Worm (Caenorhabditis elegans): ENCODE data around the gene ZC404.16.

ZC404.16 gene

DNA sequence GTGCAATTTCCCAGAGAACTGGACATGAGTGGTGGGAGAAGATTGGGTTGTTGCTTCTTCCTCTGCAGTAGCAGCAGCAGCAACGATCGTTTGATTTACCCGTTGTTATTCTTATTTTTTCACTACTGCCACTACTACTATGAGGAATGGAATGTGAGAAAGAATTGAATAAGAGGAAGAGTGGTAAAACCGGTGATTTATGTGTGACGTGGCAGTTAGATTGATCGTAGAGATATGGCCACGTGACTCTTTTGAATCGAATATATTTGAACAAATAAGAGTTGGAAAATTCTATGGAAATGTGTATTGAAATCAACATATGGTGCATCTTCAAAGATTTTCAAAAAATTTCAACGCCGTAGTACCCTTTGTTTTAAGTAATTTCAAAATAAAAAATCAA lies 22.6 kb upstream of the ZC404.16 start (continued):
- TF ChIP-seq ceh-88 (GFP tag; IDR thresholded peaks at IDR 0.05): no peak
- TF ChIP-seq F16B12.6 (tag; optimal IDR thresholded peaks at IDR 0.05): no peak
- TF ChIP-seq nhr-237 (tag; optimal IDR thresholded peaks at IDR 0.05): no peak
- TF ChIP-seq skn-1 (tag; optimal IDR thresholded peaks at IDR 0.05): no peak
- TF ChIP-seq blmp-1 (tag; optimal IDR thresholded peaks at IDR 0.05): peak; percentile 10
- no peak for TF ChIP-seq C04F5.9 (tag; optimal IDR thresholded peaks at IDR 0.05)
- no peak for TF ChIP-seq unc-130 (tag; optimal IDR thresholded peaks at IDR 0.05)
- no peak for TF ChIP-seq unc-86 (tag; optimal IDR thresholded peaks at IDR 0.05)
- TF ChIP-seq nhr-84 (tag; optimal IDR thresholded peaks at IDR 0.05): no peak
- no peak for TF ChIP-seq ama-1 (optimal IDR thresholded peaks at IDR 0.05)
- no peak for TF ChIP-seq ces-1 (GFP tag; optimal IDR thresholded peaks at IDR 0.05)

DNA sequence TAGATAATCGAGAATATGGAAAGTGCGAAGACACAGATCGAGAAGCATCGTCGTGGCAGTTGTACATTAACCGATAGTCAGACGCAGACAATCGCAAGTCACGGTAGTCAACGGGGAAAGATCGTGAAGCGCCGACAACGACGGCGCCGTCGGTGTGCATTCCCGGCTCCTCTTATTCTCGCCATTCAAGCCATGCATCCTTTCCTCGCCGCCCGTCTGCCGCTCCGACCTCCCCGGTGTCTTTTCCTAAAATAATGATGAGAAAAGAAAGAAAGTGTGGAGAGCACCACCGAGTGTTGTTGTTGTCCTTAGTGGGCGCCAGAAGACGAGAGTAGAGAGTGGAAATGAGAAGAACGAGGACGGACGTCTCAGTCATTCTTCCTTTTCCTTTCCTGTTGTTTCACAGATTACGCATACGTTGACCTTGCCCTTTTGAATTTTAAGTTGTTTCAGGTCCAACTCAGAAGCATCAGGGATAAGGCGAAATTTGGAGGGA lies 20.2 kb upstream of the ZC404.16 start, which contains the start of gene ZC404.1:
Gene ZC404.1, plus strand, starts transcription at position 446 of the 496 bp plus-strand sequence.
- TF ChIP-seq efl-3 (GFP tag; optimal IDR thresholded peaks at IDR 0.05) (no peak), ceh-82 (tag; optimal IDR thresholded peaks at IDR 0.05) (peak in 1 of 3 experiments; percentile 23), snpc-4 (tag; optimal IDR thresholded peaks at IDR 0.05) (peak; percentile 24), nhr-71 (tag; optimal IDR thresholded peaks at IDR 0.05) (peak; percentile 36), fkh-8 (tag; optimal IDR thresholded peaks at IDR 0.05) (peak; percentile 64), lin-35 (GFP tag; optimal IDR thresholded peaks at IDR 0.05) (peak in 1 of 2 experiments; percentile 3), nhr-76 (tag; optimal IDR thresholded peaks at IDR 0.05) (no peak), nhr-47 (tag; optimal IDR thresholded peaks at IDR 0.05) (peak; percentile 12), pqm-1 (tag; optimal IDR thresholded peaks at IDR 0.05) (no peak), Y116A8C.19 (tag; optimal IDR thresholded peaks at IDR 0.05; ENCODE audit: borderline replicate concordance) (no peak), egl-27 (tag; optimal IDR thresholded peaks at IDR 0.05) (no peak), lin-14 (GFP tag; optimal IDR thresholded peaks at IDR 0.05) (peak; percentile 74), efl-1 (optimal IDR thresholded peaks at IDR 0.05) (peak; percentile 3 to 8), efl-1 (GFP tag; optimal IDR thresholded peaks at IDR 0.05 in 1 of 2) (peak in 1 of 2 experiments; percentile 49), ceh-88 (GFP tag; IDR thresholded peaks at IDR 0.05) (no peak), lsy-2 (tag; optimal IDR thresholded peaks at IDR 0.05) (peak in 1 of 2 experiments; percentile 22), unc-86 (tag; optimal IDR thresholded peaks at IDR 0.05) (peak; percentile 1), swsn-7 (tag; optimal IDR thresholded peaks at IDR 0.05) (peak; percentile 21)

DNA sequence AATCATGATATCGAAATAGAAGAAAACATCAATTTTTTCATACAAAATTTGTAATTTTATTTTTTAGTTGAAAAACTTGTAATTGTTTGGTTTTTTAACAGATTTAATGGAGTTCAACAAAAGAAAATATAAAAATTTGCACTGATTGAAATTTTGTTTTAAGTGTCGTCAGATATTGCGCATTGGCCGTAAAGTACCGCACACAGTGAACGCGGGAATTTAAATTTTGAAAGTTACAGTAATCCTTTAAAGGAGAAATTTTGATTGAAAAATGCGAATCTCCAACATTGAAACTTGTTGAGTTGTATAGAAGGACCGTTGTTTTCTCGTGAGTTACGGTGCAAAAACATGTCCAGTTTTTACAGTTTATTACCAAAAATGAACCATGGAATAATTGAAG lies 19.3 kb upstream of the ZC404.16 start:
- TF ChIP-seq ceh-63 (GFP tag; optimal IDR thresholded peaks at IDR 0.05) (no peak), nhr-47 (tag; optimal IDR thresholded peaks at IDR 0.05) (no peak), dpl-1 (GFP tag; optimal IDR thresholded peaks at IDR 0.05) (peak in 2 of 3 experiments; percentile 26 to 70), zip-4 (GFP tag; optimal IDR thresholded peaks at IDR 0.05) (no peak), unc-62 (GFP tag; optimal IDR thresholded peaks at IDR 0.05) (no peak), snu-23 (GFP tag; optimal IDR thresholded peaks at IDR 0.05) (no peak), pax-3 (tag; optimal IDR thresholded peaks at IDR 0.05) (no peak), efl-1 (optimal IDR thresholded peaks at IDR 0.05) (peak in 1 of 2 experiments; percentile 48), efl-1 (GFP tag; optimal IDR thresholded peaks at IDR 0.05 in 1 of 2) (peak; percentile 8 to 64), rnt-1 (tag; optimal IDR thresholded peaks at IDR 0.05) (no peak), lin-13 (GFP tag; optimal IDR thresholded peaks at IDR 0.05) (no peak), lin-35 (GFP tag; optimal IDR thresholded peaks at IDR 0.05) (peak; percentile 7 to 60), nhr-84 (tag; optimal IDR thresholded peaks at IDR 0.05) (no peak), fos-1 (tag; optimal IDR thresholded peaks at IDR 0.05) (no peak), irx-1 (tag; optimal IDR thresholded peaks at IDR 0.05) (no peak), nhr-90 (tag; optimal IDR thresholded peaks at IDR 0.05; ENCODE audit: poor library complexity) (no peak), mdl-1 (tag; optimal IDR thresholded peaks at IDR 0.05) (no peak), nhr-76 (tag; optimal IDR thresholded peaks at IDR 0.05) (no peak), elt-2 (tag; optimal IDR thresholded peaks at IDR 0.05) (no peak), elt-3 (tag; optimal IDR thresholded peaks at IDR 0.05) (no peak), lsy-2 (tag; optimal IDR thresholded peaks at IDR 0.05) (peak in 1 of 2 experiments; percentile 41), Y116A8C.19 (tag; optimal IDR thresholded peaks at IDR 0.05; ENCODE audit: borderline replicate concordance) (no peak), unc-30 (tag; optimal IDR thresholded peaks at IDR 0.05) (no peak), hpl-2 (GFP tag; optimal IDR thresholded peaks at IDR 0.05) (no peak), F16B12.6 (tag; optimal IDR thresholded peaks at IDR 0.05) (peak; percentile 31), unc-86 (tag; optimal IDR thresholded peaks at IDR 0.05) (no peak), ets-5 (GFP tag; IDR thresholded peaks at IDR 0.05) (no peak), lin-39 (tag; optimal IDR thresholded peaks at IDR 0.05) (no peak), lir-3 (tag; optimal IDR thresholded peaks at IDR 0.05; ENCODE audit: poor library complexity) (no peak), ces-1 (GFP tag; optimal IDR thresholded peaks at IDR 0.05) (no peak), egl-13 (tag; optimal IDR thresholded peaks at IDR 0.05) (no peak), hlh-4 (tag; optimal IDR thresholded peaks at IDR 0.05) (no peak)

All from whole organism, L1 larva.